Fruit fly (Drosophila melanogaster): Measurements from ENCODE around the gene Coq3.

DNA sequence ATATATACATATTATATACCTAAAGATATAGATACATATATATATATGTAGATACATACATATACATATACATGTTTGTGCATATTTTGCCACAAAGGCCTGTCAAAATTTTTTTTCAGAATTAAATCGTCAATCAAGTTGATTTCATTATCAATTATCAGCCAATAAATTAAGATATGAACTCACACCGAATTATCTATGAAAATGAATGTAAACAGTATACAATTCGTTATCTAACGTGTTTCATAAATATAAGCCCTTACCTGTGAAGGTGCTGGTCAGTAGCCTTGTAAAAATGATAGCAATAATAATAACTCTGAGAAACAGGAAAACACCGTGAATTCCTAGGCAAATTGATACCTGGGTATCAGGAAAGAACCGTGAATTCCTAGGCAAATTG, 48.7 kb downstream of the Coq3 start:
- TF ChIP-seq dsx (GFP tag; optimal IDR thresholded peaks at IDR 0.05; ENCODE audit: poor library complexity, severe bottlenecking): no peak
- no peak for TF ChIP-seq Ets96B (tag; optimal IDR thresholded peaks at IDR 0.05)
- TF ChIP-seq spab (GFP tag; optimal IDR thresholded peaks at IDR 0.05): no peak
- no peak for TF ChIP-seq achi (GFP tag; optimal IDR thresholded peaks at IDR 0.05)
- no peak for TF ChIP-seq CG9139 (GFP tag; optimal IDR thresholded peaks at IDR 0.05)
- no peak for TF ChIP-seq CG8319 (GFP tag; optimal IDR thresholded peaks at IDR 0.05)
- TF ChIP-seq dac (GFP tag; optimal IDR thresholded peaks at IDR 0.05): no peak
- TF ChIP-seq CG6163 (GFP tag; IDR thresholded peaks at IDR 0.05): no peak

Data from whole organism, prepupa.